Fruit fly (Drosophila melanogaster): Measurements from ENCODE around the gene CG15399.
A peak's percentile ranks its signal among the peaks of the same experiment; 100 is the strongest.

The CG15399 gene

dm6 chr2L:2771676-2772075 lies at the start of gene CG15399:
Gene CG15399 (minus strand): TSS chr2L:2771776.
- TF ChIP-seq CG17328 (GFP tag; IDR thresholded peaks at IDR 0.05) (no peak), Rx (GFP tag; IDR thresholded peaks at IDR 0.05) (no peak), jing (GFP tag; optimal IDR thresholded peaks at IDR 0.05) (no peak), tna (GFP tag; IDR thresholded peaks at IDR 0.05; ENCODE audit: partially characterized antibody) (no peak), CG6272 (GFP tag; IDR thresholded peaks at IDR 0.05) (no peak), CG2120 (GFP tag; optimal IDR thresholded peaks at IDR 0.05) (no peak), mam (GFP tag; optimal IDR thresholded peaks at IDR 0.05) (no peak), stc (GFP tag; IDR thresholded peaks at IDR 0.05) (no peak), CG12744 (GFP tag; optimal IDR thresholded peaks at IDR 0.05) (no peak), ken (GFP tag; IDR thresholded peaks at IDR 0.05) (no peak)

- TF ChIP-seq exex (tag; optimal IDR thresholded peaks at IDR 0.05) (no peak), tio (GFP tag; optimal IDR thresholded peaks at IDR 0.05) (no peak), B-H1 (GFP tag; IDR thresholded peaks at IDR 0.05) (no peak), Fer1 (GFP tag; optimal IDR thresholded peaks at IDR 0.05) (no peak), CG2202 (tag; optimal IDR thresholded peaks at IDR 0.05) (no peak), ato (GFP tag; IDR thresholded peaks at IDR 0.05; ENCODE audit: partially characterized antibody) (no peak), Doc3 (GFP tag; IDR thresholded peaks at IDR 0.05; ENCODE audit: partially characterized antibody) (no peak), croc (GFP tag; conservative IDR thresholded peaks at IDR 0.05) (no peak), pzg (GFP tag; optimal IDR thresholded peaks at IDR 0.05) (peak; percentile 15), Mes4 (GFP tag; optimal IDR thresholded peaks at IDR 0.05) (no peak), lola (GFP tag; optimal IDR thresholded peaks at IDR 0.05) (no peak), CG34376 (GFP tag; optimal IDR thresholded peaks at IDR 0.05) (no peak), CG9817 (tag; optimal IDR thresholded peaks at IDR 0.05) (no peak), BtbVII (GFP tag; optimal IDR thresholded peaks at IDR 0.05) (no peak), CG3065 (GFP tag; optimal IDR thresholded peaks at IDR 0.05) (no peak), Oaz (GFP tag; IDR thresholded peaks at IDR 0.05) (no peak), crp (GFP tag; optimal IDR thresholded peaks at IDR 0.05) (peak in 1 of 2 experiments; percentile 70), ewg (GFP tag; optimal IDR thresholded peaks at IDR 0.05) (peak; percentile 100), CG31365 (tag; optimal IDR thresholded peaks at IDR 0.05) (peak; percentile 94), E2f2 (GFP tag; IDR thresholded peaks at IDR 0.05) (peak; percentile 75), Awh (GFP tag; IDR thresholded peaks at IDR 0.05) (no peak), Xbp1 (GFP tag; optimal IDR thresholded peaks at IDR 0.05) (no peak), CG15011 (GFP tag; optimal IDR thresholded peaks at IDR 0.05) (no peak), CG15696 (tag; optimal IDR thresholded peaks at IDR 0.05) (no peak), Dek (tag; optimal IDR thresholded peaks at IDR 0.05) (no peak), seq (GFP tag; IDR thresholded peaks at IDR 0.05) (peak; percentile 42; the same call in 1 of the 2 replicates), CG12071 (GFP tag; optimal IDR thresholded peaks at IDR 0.05) (no peak), CG1603 (tag; optimal IDR thresholded peaks at IDR 0.05) (no peak), HmgD (GFP tag; optimal IDR thresholded peaks at IDR 0.05) (no peak), Doc2 (GFP tag; IDR thresholded peaks at IDR 0.05) (no peak), CG5953 (GFP tag; IDR thresholded peaks at IDR 0.05) (no peak), hth (optimal IDR thresholded peaks at IDR 0.05) (no peak), Dp (GFP tag; optimal IDR thresholded peaks at IDR 0.05) (peak; percentile 70), Mrtf (GFP tag; IDR thresholded peaks at IDR 0.05) (no peak), lmd (GFP tag; IDR thresholded peaks at IDR 0.05) (no peak), Oli (tag; optimal IDR thresholded peaks at IDR 0.05) (no peak), CG9797 (GFP tag; optimal IDR thresholded peaks at IDR 0.05) (no peak), CG11695 (GFP tag; IDR thresholded peaks at IDR 0.05) (no peak), btn (GFP tag; optimal IDR thresholded peaks at IDR 0.05) (no peak), shn (GFP tag; optimal IDR thresholded peaks at IDR 0.05) (no peak), CG17829 (tag; optimal IDR thresholded peaks at IDR 0.05) (no peak)
These were observed 44.1 kb upstream of the CG15399 start, which contains the start of gene G6P for dm6 chr2L:2815673-2816072. Gene G6P (minus strand): TSS chr2L:2815760.

Data from whole organism, embryonic.